Worm (Caenorhabditis elegans): Measurements from ENCODE around the gene fos-1.

Gene fos-1

ce11 chrV:6000368-6000802, 3.0 kb upstream of the fos-1 start (continued):
- peak; percentile 80 for TF ChIP-seq grh-1 (GFP tag; IDR thresholded peaks at IDR 0.05)
- TF ChIP-seq nhr-77 (tag; optimal IDR thresholded peaks at IDR 0.05) = peak; percentile 97
- no peak for TF ChIP-seq vab-15 (tag; optimal IDR thresholded peaks at IDR 0.05)
- TF ChIP-seq tlp-1 (tag; optimal IDR thresholded peaks at IDR 0.05) = no peak
- peak; percentile 99 for TF ChIP-seq nhr-85 (tag)
- peak; percentile 87 for TF ChIP-seq C16A3.4 (tag; optimal IDR thresholded peaks at IDR 0.05)
- peak; percentile 85 for TF ChIP-seq pag-3 (tag; optimal IDR thresholded peaks at IDR 0.05; ENCODE audit: borderline replicate concordance, insufficient read depth)
- TF ChIP-seq unc-98 (GFP tag; IDR thresholded peaks at IDR 0.05) = no peak
- peak; percentile 85 for TF ChIP-seq skn-1 (tag; optimal IDR thresholded peaks at IDR 0.05)
- TF ChIP-seq snu-23 (GFP tag; optimal IDR thresholded peaks at IDR 0.05) = peak; percentile 98
- no peak for TF ChIP-seq nhr-84 (tag; optimal IDR thresholded peaks at IDR 0.05)
- peak; percentile 74 to 91 for TF ChIP-seq egl-27 (tag; optimal IDR thresholded peaks at IDR 0.05)
- no peak for TF ChIP-seq unc-62 (GFP tag; optimal IDR thresholded peaks at IDR 0.05)
- TF ChIP-seq lin-35 (GFP tag; optimal IDR thresholded peaks at IDR 0.05) = peak; percentile 79 to 89
- no peak for TF ChIP-seq lin-15B (tag; optimal IDR thresholded peaks at IDR 0.05)
- no peak for TF ChIP-seq hlh-4 (tag; optimal IDR thresholded peaks at IDR 0.05)
- TF ChIP-seq lsy-2 (tag; optimal IDR thresholded peaks at IDR 0.05) = peak; percentile 84 to 92
- no peak for TF ChIP-seq fos-1 (tag; optimal IDR thresholded peaks at IDR 0.05)
- peak; percentile 12 for TF ChIP-seq F16B12.6 (tag; optimal IDR thresholded peaks at IDR 0.05)
- TF ChIP-seq ets-5 (GFP tag; IDR thresholded peaks at IDR 0.05) = no peak
- peak; percentile 73 for TF ChIP-seq nhr-237 (tag; optimal IDR thresholded peaks at IDR 0.05)
- TF ChIP-seq pqm-1 (tag; optimal IDR thresholded peaks at IDR 0.05) = peak; percentile 2
- TF ChIP-seq nhr-76 (tag; optimal IDR thresholded peaks at IDR 0.05) = no peak
- TF ChIP-seq ama-1 (optimal IDR thresholded peaks at IDR 0.05) = no peak
- peak; percentile 68 for TF ChIP-seq mab-9 (GFP tag; IDR thresholded peaks at IDR 0.05)
- TF ChIP-seq mef-2 (tag; optimal IDR thresholded peaks at IDR 0.05) = peak; percentile 80
- no peak for TF ChIP-seq ceh-63 (GFP tag; optimal IDR thresholded peaks at IDR 0.05)
- no peak for TF ChIP-seq ztf-11 (tag; optimal IDR thresholded peaks at IDR 0.05)
- TF ChIP-seq jun-1 (tag; optimal IDR thresholded peaks at IDR 0.05) = peak; percentile 95
- no peak for TF ChIP-seq efl-3 (GFP tag; optimal IDR thresholded peaks at IDR 0.05)
- TF ChIP-seq egl-13 (tag; optimal IDR thresholded peaks at IDR 0.05) = peak; percentile 74
- TF ChIP-seq aha-1 (tag; optimal IDR thresholded peaks at IDR 0.05) = peak; percentile 37
- peak; percentile 97 for TF ChIP-seq elt-2 (tag; optimal IDR thresholded peaks at IDR 0.05)
- TF ChIP-seq lir-3 (tag; optimal IDR thresholded peaks at IDR 0.05; ENCODE audit: poor library complexity) = peak; percentile 83
- peak; percentile 98 for TF ChIP-seq lin-14 (GFP tag; optimal IDR thresholded peaks at IDR 0.05)
- peak; percentile 79 for TF ChIP-seq lin-39 (tag; optimal IDR thresholded peaks at IDR 0.05)
- TF ChIP-seq nhr-20 (tag; optimal IDR thresholded peaks at IDR 0.05) = peak; percentile 98
- TF ChIP-seq unc-86 (tag; optimal IDR thresholded peaks at IDR 0.05) = peak; percentile 82
- TF ChIP-seq rnt-1 (tag; optimal IDR thresholded peaks at IDR 0.05) = peak; percentile 81
- peak; percentile 73 for TF ChIP-seq sup-37 (GFP tag; optimal IDR thresholded peaks at IDR 0.05)
- TF ChIP-seq isw-1 (GFP tag; IDR thresholded peaks at IDR 0.05) = peak; percentile 68
- TF ChIP-seq ceh-88 (GFP tag; IDR thresholded peaks at IDR 0.05) = no peak; the same call in 1 of the 2 replicates
- TF ChIP-seq nhr-28 (tag; optimal IDR thresholded peaks at IDR 0.05) = no peak
- TF ChIP-seq irx-1 (tag; optimal IDR thresholded peaks at IDR 0.05) = peak; percentile 76
- TF ChIP-seq lin-13 (GFP tag; optimal IDR thresholded peaks at IDR 0.05) = peak; percentile 82
- peak; percentile 97 for TF ChIP-seq fkh-8 (tag; optimal IDR thresholded peaks at IDR 0.05)
- peak; percentile 27 for TF ChIP-seq unc-130 (tag; optimal IDR thresholded peaks at IDR 0.05)
- peak; percentile 95 for TF ChIP-seq nhr-47 (tag; optimal IDR thresholded peaks at IDR 0.05)
- TF ChIP-seq blmp-1 (tag; optimal IDR thresholded peaks at IDR 0.05) = peak; percentile 99
- peak; percentile 73 for TF ChIP-seq hpl-2 (GFP tag; optimal IDR thresholded peaks at IDR 0.05)
- peak; percentile 15 to 97 for TF ChIP-seq mdl-1 (tag; optimal IDR thresholded peaks at IDR 0.05)
- TF ChIP-seq C04F5.9 (tag; optimal IDR thresholded peaks at IDR 0.05) = peak; percentile 49
- TF ChIP-seq zip-4 (GFP tag; optimal IDR thresholded peaks at IDR 0.05) = peak; percentile 44
- TF ChIP-seq ces-1 (GFP tag; optimal IDR thresholded peaks at IDR 0.05) = no peak

All from whole organism, L1 larva.